Worm (Caenorhabditis elegans) whole organism, mixed stage, embryonic: Measurements from ENCODE around the gene F23H12.3.

Experiments
- lin-13 ChIP-seq: fragments of 150-350 bp; optimal IDR thresholded peaks from 2 replicates; lab custom pipeline; 2014; ENCODE audit warnings: missing biosample characterization, missing genetic modification characterization
- lin-32 ChIP-seq: fragments of 200-800 bp; sonication (Bioruptor generic); optimal IDR thresholded peaks from 2 replicates; lab custom pipeline; 2018; ENCODE audit warnings: mild to moderate bottlenecking, missing genetic modification characterization, missing compliant biosample characterization
- lsy-2 ChIP-seq: fragments of 150-350 bp; optimal IDR thresholded peaks from 2 replicates; lab custom pipeline; 2014; ENCODE audit warnings: missing biosample characterization, missing genetic modification characterization
- pha-4 ChIP-seq: fragments of 150-350 bp; optimal IDR thresholded peaks from 2 replicates; lab custom pipeline; 2018; ENCODE audit warnings: missing biosample characterization, missing genetic modification reagents, missing genetic modification characterization
- unc-62 ChIP-seq: fragments of 150-350 bp; optimal IDR thresholded peaks from 2 replicates; lab custom pipeline; 2014; ENCODE audit warnings: missing biosample characterization, missing genetic modification reagents, missing genetic modification characterization

ce11 chrV:12296122-12296521 is 48.8 kb upstream of the F23H12.3 start:
- TF ChIP-seq unc-62 (GFP tag; lab: Kevin White, UChicago) (no peak), lsy-2 (no peak), lin-32 (no peak), pha-4 (tag; lab: Kevin White, UChicago) (no peak), lin-13 (no peak)
